Worm (Caenorhabditis elegans) whole organism, L4/young adult: ENCODE data around the gene F56B3.11.

Experiments
- W03F9.2 ChIP-seq: fragments of 150-350 bp; optimal IDR thresholded peaks from 2 replicates; lab custom pipeline; 2014; ENCODE audit warnings: missing biosample characterization, missing genetic modification characterization
- dao-5 ChIP-seq: sonication (generic microtip); optimal IDR thresholded peaks from 2 replicates; lab custom pipeline; 2016; ENCODE audit warnings: missing genotype, missing genetic modification characterization, moderate library complexity, missing compliant biosample characterization
- him-1 ChIP-seq: sonication (generic microtip); optimal IDR thresholded peaks from 2 replicates; lab custom pipeline; 2016; ENCODE audit warnings: missing genotype, missing genetic modification reagents, missing genetic modification characterization, missing compliant biosample characterization

- TF ChIP-seq dao-5: no peak
- no peak for TF ChIP-seq him-1 (tag; lab: Kevin White, UChicago)
- TF ChIP-seq W03F9.2: no peak
Measured at ce11 chrIV:756421-756820, 40.0 kb downstream of the F56B3.11 start, which contains the start of gene srt-23.
